Fruit fly (Drosophila melanogaster) whole organism, prepupa: Measurements from ENCODE around the gene Hmt-1.

ENCODE experiments used
- CG10631 ChIP-seq: fragments of 200-800 bp; sonication (Bioruptor generic); optimal IDR thresholded peaks from 2 replicates; lab custom pipeline; 2016; ENCODE audit warnings: missing biosample characterization, missing genetic modification characterization
- CG10669 ChIP-seq: fragments of 200-800 bp; sonication (Bioruptor generic); optimal IDR thresholded peaks from 3 replicates; lab custom pipeline; 2018; ENCODE audit warnings: missing biosample characterization, mild to moderate bottlenecking, missing genetic modification characterization, moderate library complexity
- CG11762 ChIP-seq: fragments of 200-800 bp; sonication (Bioruptor generic); optimal IDR thresholded peaks from 3 replicates; lab custom pipeline; 2016; ENCODE audit warnings: missing biosample characterization, missing genetic modification characterization; ENCODE audit not compliant: insufficient read depth
- CG11902 ChIP-seq: fragments of 200-800 bp; sonication (Bioruptor generic); optimal IDR thresholded peaks from 3 replicates; lab custom pipeline; 2016; ENCODE audit warnings: missing biosample characterization, missing genetic modification characterization
- CG15336 ChIP-seq: fragments of 200-800 bp; sonication (Bioruptor generic); IDR thresholded peaks from 2 replicates; pipeline ENCODE4 v1.3.6; 2022; ENCODE audit warnings: missing biosample characterization, missing genetic modification characterization
- CG16779 ChIP-seq: fragments of 200-800 bp; sonication (Bioruptor generic); optimal IDR thresholded peaks from 3 replicates; lab custom pipeline; 2017; ENCODE audit warnings: missing biosample characterization, mild to moderate bottlenecking, missing genetic modification characterization
- CG31627 ChIP-seq: fragments of 200-800 bp; sonication (Bioruptor generic); optimal IDR thresholded peaks from 3 replicates; lab custom pipeline; 2016; ENCODE audit warnings: missing biosample characterization, missing genetic modification characterization
- CG32006 ChIP-seq: fragments of 200-800 bp; sonication (Bioruptor generic); optimal IDR thresholded peaks from 3 replicates; lab custom pipeline; 2017; ENCODE audit warnings: missing biosample characterization, mild to moderate bottlenecking, missing genetic modification characterization
- CG34406 ChIP-seq: fragments of 200-800 bp; sonication (Bioruptor generic); optimal IDR thresholded peaks from 3 replicates; lab custom pipeline; 2016; ENCODE audit warnings: missing biosample characterization, missing genetic modification characterization
- CG3919 ChIP-seq: fragments of 200-800 bp; sonication (Bioruptor generic); optimal IDR thresholded peaks from 3 replicates; lab custom pipeline; 2016; ENCODE audit warnings: missing biosample characterization, missing genetic modification characterization
- CG4318 ChIP-seq: fragments of 200-800 bp; sonication (Bioruptor generic); optimal IDR thresholded peaks from 3 replicates; lab custom pipeline; 2017; ENCODE audit warnings: missing biosample characterization, mild to moderate bottlenecking, missing genetic modification characterization
- CG6163 ChIP-seq: fragments of 200-800 bp; sonication (Bioruptor generic); IDR thresholded peaks from 3 replicates; pipeline ENCODE4 v1.3.6; 2022; ENCODE audit warnings: missing biosample characterization, missing genetic modification characterization
- CG6792 ChIP-seq: fragments of 200-800 bp; sonication (Bioruptor generic); optimal IDR thresholded peaks from 3 replicates; lab custom pipeline; 2016; ENCODE audit warnings: missing biosample characterization, missing genetic modification characterization
- CG8119 ChIP-seq: fragments of 200-800 bp; sonication (Bioruptor generic); IDR thresholded peaks from 3 replicates; pipeline ENCODE4 v1.3.6; 2022; ENCODE audit warnings: missing biosample characterization, missing genetic modification characterization
- CG8632 ChIP-seq: fragments of 200-800 bp; sonication (Bioruptor generic); optimal IDR thresholded peaks from 3 replicates; lab custom pipeline; 2016; ENCODE audit warnings: missing biosample characterization, missing genetic modification characterization
- CG9139 ChIP-seq: fragments of 200-800 bp; sonication (Bioruptor generic); optimal IDR thresholded peaks from 3 replicates; lab custom pipeline; 2017; ENCODE audit warnings: missing biosample characterization, mild to moderate bottlenecking, missing genetic modification characterization
- Eip93F ChIP-seq: fragments of 200-800 bp; sonication (Bioruptor generic); optimal IDR thresholded peaks from 2 replicates; lab custom pipeline; 2016; ENCODE audit warnings: missing biosample characterization, mild to moderate bottlenecking, missing genetic modification characterization
- Ets21C ChIP-seq: fragments of 200-800 bp; sonication (Bioruptor generic); optimal IDR thresholded peaks from 3 replicates; lab custom pipeline; 2016; ENCODE audit warnings: missing biosample characterization, missing genetic modification characterization
- Ets96B ChIP-seq: fragments of 200-800 bp; optimal IDR thresholded peaks from 2 replicates; lab custom pipeline; 2019; ENCODE audit warnings: missing biosample characterization, mild to moderate bottlenecking, missing genetic modification characterization, moderate library complexity
- Gug ChIP-seq: fragments of 200-800 bp; sonication (Bioruptor generic); IDR thresholded peaks from 2 replicates; pipeline ENCODE4 v1.3.6; 2022; ENCODE audit warnings: missing biosample characterization, missing genetic modification characterization
- Hr38 ChIP-seq: sonication (Bioruptor generic); optimal IDR thresholded peaks from 2 replicates; lab custom pipeline; 2016; ENCODE audit warnings: missing biosample characterization, missing genetic modification characterization
- Hr4 ChIP-seq: fragments of 200-800 bp; sonication (Bioruptor generic); optimal IDR thresholded peaks from 3 replicates; lab custom pipeline; 2016; ENCODE audit warnings: missing biosample characterization, missing genetic modification characterization
- Lpt ChIP-seq: fragments of 200-800 bp; sonication (Bioruptor generic); optimal IDR thresholded peaks from 3 replicates; lab custom pipeline; 2016; ENCODE audit warnings: missing biosample characterization, missing genetic modification characterization
- Met ChIP-seq: fragments of 200-800 bp; sonication (Bioruptor generic); optimal IDR thresholded peaks from 3 replicates; lab custom pipeline; 2016; ENCODE audit warnings: missing biosample characterization, missing genetic modification characterization
- OdsH ChIP-seq: fragments of 200-800 bp; sonication (Bioruptor generic); optimal IDR thresholded peaks from 3 replicates; lab custom pipeline; 2016; ENCODE audit warnings: missing biosample characterization, missing genetic modification characterization
- Sox14 ChIP-seq: fragments of 200-800 bp; sonication (Bioruptor generic); optimal IDR thresholded peaks from 3 replicates; lab custom pipeline; 2016; ENCODE audit warnings: missing biosample characterization, missing genetic modification characterization
- achi ChIP-seq: fragments of 200-800 bp; sonication (Bioruptor generic); optimal IDR thresholded peaks from 3 replicates; lab custom pipeline; 2016; ENCODE audit warnings: missing biosample characterization, missing genetic modification characterization
- eg ChIP-seq: fragments of 200-800 bp; sonication (Bioruptor generic); IDR thresholded peaks from 3 replicates; pipeline ENCODE4 v1.3.6; 2022; ENCODE audit warnings: missing biosample characterization, missing genetic modification characterization
- esn ChIP-seq: fragments of 200-800 bp; sonication (Bioruptor generic); optimal IDR thresholded peaks from 2 replicates; lab custom pipeline; 2016; ENCODE audit warnings: missing biosample characterization, mild to moderate bottlenecking, missing genetic modification characterization, moderate library complexity
- fd59A ChIP-seq: fragments of 200-800 bp; sonication (Bioruptor generic); optimal IDR thresholded peaks from 2 replicates; lab custom pipeline; 2017; ENCODE audit warnings: missing biosample characterization, mild to moderate bottlenecking, missing genetic modification characterization, missing genetic modification reagents
- fd85E ChIP-seq: fragments of 200-800 bp; sonication (Bioruptor generic); optimal IDR thresholded peaks from 3 replicates; lab custom pipeline; 2016; ENCODE audit warnings: missing biosample characterization, missing genetic modification characterization
- fkh ChIP-seq: fragments of 200-800 bp; sonication (Bioruptor generic); optimal IDR thresholded peaks from 3 replicates; lab custom pipeline; 2017; ENCODE audit warnings: missing biosample characterization, mild to moderate bottlenecking, missing genetic modification characterization, moderate library complexity
- lz ChIP-seq: fragments of 200-800 bp; sonication (Bioruptor generic); optimal IDR thresholded peaks from 3 replicates; lab custom pipeline; 2016; ENCODE audit warnings: missing biosample characterization, missing genetic modification characterization
- net ChIP-seq: fragments of 200-800 bp; sonication (Bioruptor generic); optimal IDR thresholded peaks from 3 replicates; lab custom pipeline; 2016; ENCODE audit warnings: missing biosample characterization, missing genetic modification characterization
- pdm3 ChIP-seq: fragments of 200-800 bp; sonication (Bioruptor generic); optimal IDR thresholded peaks from 3 replicates; lab custom pipeline; 2016; ENCODE audit warnings: missing biosample characterization, missing genetic modification characterization
- spab ChIP-seq: fragments of 200-800 bp; sonication (Bioruptor generic); optimal IDR thresholded peaks from 2 replicates; lab custom pipeline; 2017; ENCODE audit warnings: missing biosample characterization, mild to moderate bottlenecking, missing genetic modification characterization, missing genetic modification reagents
- svp ChIP-seq: fragments of 200-800 bp; sonication (Bioruptor generic); peaks from one replicate; lab custom pipeline; 2016; ENCODE audit warnings: missing biosample characterization, missing genetic modification characterization
- vri ChIP-seq: fragments of 200-800 bp; sonication (Bioruptor generic); optimal IDR thresholded peaks from 3 replicates; lab custom pipeline; 2016; ENCODE audit warnings: missing biosample characterization, mild to moderate bottlenecking, missing genetic modification characterization

Gene Hmt-1

dm6 chr3R:15891188-15891820, 34.0 kb upstream of the Hmt-1 start:
- no peak for TF ChIP-seq CG8632 (GFP tag; lab: Kevin White, UChicago)
- no peak for TF ChIP-seq CG11762 (GFP tag; lab: Kevin White, UChicago)
- no peak for TF ChIP-seq fd85E (GFP tag; lab: Kevin White, UChicago)
- no peak for TF ChIP-seq CG8119 (GFP tag; lab: Robert Waterston, UW)
- no peak for TF ChIP-seq Gug (GFP tag; lab: Robert Waterston, UW)
- TF ChIP-seq spab (GFP tag; lab: Kevin White, UChicago), result no peak
- TF ChIP-seq, all 60 proteins: peak for 0

dm6 chr3R:15875611-15876010, 18.3 kb upstream of the Hmt-1 start, which contains the start of gene CG31183:
Gene CG31183, minus strand, starts transcription at chr3R:15875939.
- TF ChIP-seq Hr38 (GFP tag; lab: Kevin White, UChicago) (no peak), svp (no peak), CG10669 (GFP tag; lab: Kevin White, UChicago) (no peak), Sox14 (GFP tag; lab: Kevin White, UChicago) (no peak), CG31627 (GFP tag; lab: Kevin White, UChicago) (no peak), CG16779 (no peak), CG3919 (GFP tag; lab: Kevin White, UChicago) (no peak), fd85E (GFP tag; lab: Kevin White, UChicago) (no peak), fkh (GFP tag; lab: Kevin White, UChicago) (no peak), Ets96B (tag; lab: Kevin White, UChicago) (no peak), CG4318 (GFP tag; lab: Kevin White, UChicago) (no peak), net (GFP tag; lab: Kevin White, UChicago) (no peak)

dm6 chr3R:15872829-15873440, 15.7 kb upstream of the Hmt-1 start:
- TF ChIP-seq CG8632 (GFP tag; lab: Kevin White, UChicago) (no peak), OdsH (GFP tag; lab: Kevin White, UChicago) (no peak), CG15336 (no peak), CG32006 (GFP tag; lab: Kevin White, UChicago) (no peak), CG6163 (no peak), esn (GFP tag; lab: Kevin White, UChicago) (no peak), CG3919 (GFP tag; lab: Kevin White, UChicago) (no peak), Eip93F (GFP tag; lab: Kevin White, UChicago) (no peak), Ets21C (GFP tag; lab: Kevin White, UChicago) (no peak), Hr38 (GFP tag; lab: Kevin White, UChicago) (no peak), CG10631 (GFP tag; lab: Kevin White, UChicago) (no peak), Met (no peak), CG8119 (GFP tag; lab: Robert Waterston, UW) (no peak)

dm6 chr3R:15859896-15860295, 2.6 kb upstream of the Hmt-1 start, which contains the start of gene CG9632:
Gene CG9632, plus strand, starts transcription at chr3R:15860196.
- TF ChIP-seq CG10631 (GFP tag; lab: Kevin White, UChicago) (no peak), achi (GFP tag; lab: Kevin White, UChicago) (no peak), CG11902 (no peak), CG16779 (no peak), fd85E (GFP tag; lab: Kevin White, UChicago) (no peak), pdm3 (GFP tag; lab: Kevin White, UChicago) (no peak)
- TF ChIP-seq, all 60 proteins: peak for 0

- no peak for TF ChIP-seq achi (GFP tag; lab: Kevin White, UChicago)
- no peak for TF ChIP-seq CG34406 (GFP tag; lab: Kevin White, UChicago)
- no peak for TF ChIP-seq spab (GFP tag; lab: Kevin White, UChicago)
- no peak for TF ChIP-seq CG10631 (GFP tag; lab: Kevin White, UChicago)
- no peak for TF ChIP-seq Lpt (GFP tag; lab: Kevin White, UChicago)
- no peak for TF ChIP-seq fd59A (GFP tag; lab: Kevin White, UChicago)
- TF ChIP-seq CG9139 (GFP tag; lab: Kevin White, UChicago), result no peak
- no peak for TF ChIP-seq CG4318 (GFP tag; lab: Kevin White, UChicago)
- TF ChIP-seq CG10669 (GFP tag; lab: Kevin White, UChicago), result no peak
- no peak for TF ChIP-seq CG6792 (GFP tag; lab: Kevin White, UChicago)
- no peak for TF ChIP-seq Sox14 (GFP tag; lab: Kevin White, UChicago)
- TF ChIP-seq CG8632 (GFP tag; lab: Kevin White, UChicago), result no peak
- TF ChIP-seq eg (GFP tag; lab: Robert Waterston, UW), result no peak
- TF ChIP-seq Hr4 (GFP tag; lab: Kevin White, UChicago), result no peak
- peak; percentile 4 for TF ChIP-seq vri
- peak; percentile 88 for TF ChIP-seq svp
- TF ChIP-seq lz (GFP tag; lab: Kevin White, UChicago), result no peak
- TF ChIP-seq Gug (GFP tag; lab: Robert Waterston, UW), result no peak
Observed at dm6 chr3R:15853347-15853746, 3.9 kb downstream of the Hmt-1 start, which contains the start of gene cv-d. Gene cv-d, minus strand, starts transcription at chr3R:15853581.
